Worm (Caenorhabditis elegans) whole organism, young adult: ENCODE data around the gene str-249.

Experiments
- D2030.7 ChIP-seq: fragments of 200-800 bp; sonication (Bioruptor generic); IDR thresholded peaks from 2 replicates; pipeline ENCODE4 v1.3.6; 2022; ENCODE audit warnings: missing genetic modification reagents, missing genetic modification characterization, missing compliant biosample characterization
- F55B11.4 ChIP-seq: sonication (generic microtip); optimal IDR thresholded peaks from 2 replicates; lab custom pipeline; 2016; ENCODE audit warnings: missing compliant biosample characterization, missing genetic modification characterization, borderline replicate concordance; ENCODE audit not compliant: insufficient read depth
- F57C9.4 ChIP-seq: sonication (generic microtip); optimal IDR thresholded peaks from 2 replicates; lab custom pipeline; 2017; ENCODE audit warnings: mild to moderate bottlenecking, missing genetic modification characterization, missing compliant biosample characterization
- ama-1 ChIP-seq, 3 experiments: fragments of 150-350 bp in 1 of 3; sonication (generic microtip) in 2 of 3; optimal IDR thresholded peaks; 2 replicates each; lab custom pipeline; 2014 to 2018; ENCODE audit warnings: missing biosample characterization in 2 of 3, missing genetic modification characterization in 2 of 3, missing genetic modification reagents in 2 of 3
- attf-3 ChIP-seq: fragments of 200-800 bp; sonication (Bioruptor generic); conservative IDR thresholded peaks from 2 replicates; pipeline ENCODE4 v1.3.6; 2022; ENCODE audit warnings: missing genetic modification reagents, missing genetic modification characterization, missing compliant biosample characterization
- egl-18 ChIP-seq: fragments of 200-800 bp; sonication (Bioruptor generic); IDR thresholded peaks from 2 replicates; pipeline ENCODE4 v1.3.6; 2022; ENCODE audit warnings: missing genetic modification reagents, missing genetic modification characterization, missing compliant biosample characterization
- lir-1 ChIP-seq: fragments of 200-800 bp; sonication (Bioruptor generic); conservative IDR thresholded peaks from 2 replicates; pipeline ENCODE4 v1.3.6; 2022; ENCODE audit warnings: missing genetic modification reagents, missing genetic modification characterization, missing compliant biosample characterization
- mcd-1 ChIP-seq: fragments of 200-800 bp; sonication (Bioruptor generic); IDR thresholded peaks from 2 replicates; pipeline ENCODE4 v1.3.6; 2022; ENCODE audit warnings: missing genetic modification reagents, missing genetic modification characterization, missing compliant biosample characterization
- snpc-4 ChIP-seq, 5 experiments: fragments of 150-350 bp in 1 of 5; sonication (generic microtip) in 4 of 5; optimal IDR thresholded peaks; 2 replicates each; lab custom pipeline; 2014 to 2018; ENCODE audit warnings: missing genetic modification characterization in 5 of 5, missing biosample characterization in 3 of 5, antibody characterized with exemption in 2 of 5, mild to moderate bottlenecking in 2 of 5, missing compliant biosample characterization in 2 of 5, missing genotype in 2 of 5, moderate library complexity in 2 of 5, missing genetic modification reagents in 1 of 5
- unc-62 ChIP-seq: fragments of 150-350 bp; optimal IDR thresholded peaks from 2 replicates; lab custom pipeline; 2014; ENCODE audit warnings: missing biosample characterization, missing genetic modification reagents, missing genetic modification characterization
- ztf-26 ChIP-seq: sonication (generic microtip); optimal IDR thresholded peaks from 2 replicates; lab custom pipeline; 2017; ENCODE audit warnings: missing genetic modification characterization, missing compliant biosample characterization

DNA sequence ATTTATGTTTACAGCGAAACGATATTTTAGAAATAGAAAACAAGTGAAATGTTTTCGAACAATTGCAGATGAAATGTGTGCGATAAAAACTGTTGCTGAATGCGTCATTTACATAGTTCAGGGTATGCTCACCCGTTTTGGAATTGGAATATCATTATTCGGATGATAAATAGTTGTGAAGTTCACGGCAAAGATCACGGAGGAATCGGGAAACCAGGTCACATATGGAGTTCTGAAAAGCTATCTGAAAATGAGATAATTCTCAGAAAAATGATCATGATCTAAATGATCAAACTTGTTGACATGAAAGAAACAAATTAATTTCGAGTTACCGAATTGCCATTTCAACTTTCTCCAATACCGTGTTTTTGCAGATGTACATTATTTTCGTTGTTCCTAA is 9.1 kb upstream of the str-249 start, which contains the start of gene best-16:
- no peak for TF ChIP-seq lir-1 (GFP tag; lab: Robert Waterston, UW)
- TF ChIP-seq egl-18 (GFP tag; lab: Robert Waterston, UW) = no peak
- TF ChIP-seq attf-3 (GFP tag; lab: Robert Waterston, UW) = no peak
- TF ChIP-seq ama-1 (optimal IDR thresholded peaks at IDR 0.05; lab: Kevin White, UChicago) = no peak
- no peak for TF ChIP-seq ama-1 (GFP tag; optimal IDR thresholded peaks at IDR 0.05; lab: Kevin White, UChicago)
- TF ChIP-seq D2030.7 (GFP tag; lab: Robert Waterston, UW) = no peak
- no peak for TF ChIP-seq F55B11.4
- no peak for TF ChIP-seq mcd-1 (GFP tag; lab: Robert Waterston, UW)
- no peak for TF ChIP-seq F57C9.4
- no peak for TF ChIP-seq ztf-26 (tag; lab: Kevin White, UChicago)
- no peak for TF ChIP-seq snpc-4 (GFP tag; optimal IDR thresholded peaks at IDR 0.05; lab: Kevin White, UChicago)
- no peak for TF ChIP-seq snpc-4 (tag; optimal IDR thresholded peaks at IDR 0.05; lab: Kevin White, UChicago)
- TF ChIP-seq unc-62 (GFP tag; lab: Kevin White, UChicago) = no peak
